Fruit fly (Drosophila melanogaster) whole organism, pupa: ENCODE measurements around the gene CG15429.
A peak's percentile ranks its signal among the peaks of the same experiment; 100 is the strongest.

Source experiments
- CG12605 ChIP-seq: fragments of 200-800 bp; sonication (Bioruptor generic); IDR thresholded peaks from 2 replicates; pipeline ENCODE4 v1.3.6; 2022; ENCODE audit warnings: missing biosample characterization, missing genetic modification characterization
- CG13204 ChIP-seq: fragments of 200-800 bp; sonication (Bioruptor generic); optimal IDR thresholded peaks from 2 replicates; lab custom pipeline; 2018; ENCODE audit warnings: missing biosample characterization, mild to moderate bottlenecking, missing genetic modification characterization, moderate library complexity
- CG14655 ChIP-seq: fragments of 200-800 bp; sonication (Bioruptor generic); optimal IDR thresholded peaks from 3 replicates; lab custom pipeline; 2017; ENCODE audit warnings: mild to moderate bottlenecking, missing biosample characterization, missing genetic modification reagents, missing genetic modification characterization
- CG32121 ChIP-seq: fragments of 200-800 bp; sonication (Bioruptor generic); IDR thresholded peaks from 2 replicates; pipeline ENCODE4 v1.3.6; 2022; ENCODE audit warnings: missing biosample characterization, missing genetic modification characterization
- CG8301 ChIP-seq: fragments of 200-800 bp; sonication (Bioruptor generic); optimal IDR thresholded peaks from 2 replicates; lab custom pipeline; 2018; ENCODE audit warnings: missing biosample characterization, mild to moderate bottlenecking, missing genetic modification characterization
- EcR ChIP-seq: fragments of 200-800 bp; sonication (Bioruptor generic); optimal IDR thresholded peaks from 3 replicates; lab custom pipeline; 2019; ENCODE audit warnings: missing biosample characterization, missing genetic modification characterization, mild to moderate bottlenecking, moderate library complexity, missing genetic modification reagents
- Ets98B ChIP-seq: fragments of 200-800 bp; sonication (Bioruptor generic); IDR thresholded peaks from 2 replicates; pipeline ENCODE4 v1.3.6; 2022; ENCODE audit warnings: missing biosample characterization, missing genetic modification characterization
- Pif1A ChIP-seq: fragments of 200-800 bp; sonication (Bioruptor generic); optimal IDR thresholded peaks from 3 replicates; lab custom pipeline; 2016; ENCODE audit warnings: missing biosample characterization, missing genetic modification characterization
- fd96Ca ChIP-seq: fragments of 200-800 bp; sonication (Bioruptor generic); IDR thresholded peaks from 3 replicates; pipeline ENCODE4 v1.3.6; 2022; ENCODE audit warnings: missing biosample characterization, missing genetic modification characterization
- rn ChIP-seq: fragments of 200-800 bp; sonication (Bioruptor generic); IDR thresholded peaks from 2 replicates; pipeline ENCODE4 v1.3.6; 2022; ENCODE audit warnings: missing biosample characterization, missing genetic modification characterization

DNA sequence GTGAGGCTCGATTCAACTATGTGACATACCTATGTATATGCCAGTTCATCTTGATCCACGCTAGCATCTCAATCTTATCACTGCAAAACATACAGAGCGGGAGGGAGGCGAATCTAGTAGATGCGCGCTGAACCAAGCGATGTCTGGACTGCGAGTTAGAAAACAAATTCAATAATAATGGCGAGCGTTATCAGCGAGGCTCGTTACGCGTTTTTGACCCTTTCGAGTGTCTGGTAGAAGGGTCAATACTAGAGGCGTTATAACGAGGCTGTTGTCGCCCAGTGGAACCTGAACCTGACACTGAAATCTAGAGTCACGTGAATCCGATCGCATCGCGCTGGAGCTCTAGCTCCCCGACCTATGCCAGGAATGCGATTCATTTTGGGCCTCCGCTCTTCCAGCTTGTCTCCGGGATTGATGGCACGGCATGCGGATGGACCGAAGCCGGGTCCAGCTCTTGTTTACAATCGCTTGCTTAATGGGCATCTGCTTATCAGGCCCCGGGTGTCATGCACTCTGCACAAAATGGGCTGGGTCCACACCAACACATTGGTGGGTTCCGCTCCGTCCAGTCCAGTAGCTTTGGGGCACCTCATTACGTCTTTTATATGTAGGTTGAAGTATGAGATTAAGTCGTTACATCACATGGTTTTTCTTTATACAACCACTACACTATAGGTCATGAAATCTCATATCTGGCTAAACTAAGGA lies 36.8 kb downstream of the CG15429 start:
- TF ChIP-seq Pif1A (GFP tag; lab: Kevin White, UChicago) (no peak), Ets98B (GFP tag; lab: Robert Waterston, UW) (no peak), CG13204 (GFP tag; lab: Kevin White, UChicago) (no peak), CG8301 (tag; lab: Kevin White, UChicago) (no peak), EcR (GFP tag; lab: Kevin White, UChicago) (peak; percentile 51), CG32121 (GFP tag; lab: Robert Waterston, UW) (no peak), CG12605 (no peak), fd96Ca (GFP tag; lab: Robert Waterston, UW) (no peak), CG14655 (GFP tag; lab: Kevin White, UChicago) (no peak), rn (no peak)
